Worm (Caenorhabditis elegans): Measurements from ENCODE around the gene srh-192.

srh-192 gene

ce11 chrV:4315057-4315456, at the start of gene srh-192:
srh-192 (minus strand) TSS chrV:4315157.
- TF ChIP-seq lir-1 (GFP tag; conservative IDR thresholded peaks at IDR 0.05), result no peak
- no peak for TF ChIP-seq F52B5.7 (tag; optimal IDR thresholded peaks at IDR 0.05)
- no peak for TF ChIP-seq chd-7 (tag; optimal IDR thresholded peaks at IDR 0.05)
- no peak for TF ChIP-seq madf-10 (tag; optimal IDR thresholded peaks at IDR 0.05)
- TF ChIP-seq nhr-90 (tag; optimal IDR thresholded peaks at IDR 0.05), result no peak
- TF ChIP-seq hlh-12 (tag; optimal IDR thresholded peaks at IDR 0.05), result no peak
- no peak for TF ChIP-seq egrh-3 (GFP tag; IDR thresholded peaks at IDR 0.05)
- no peak for TF ChIP-seq D2030.7 (GFP tag; IDR thresholded peaks at IDR 0.05)
- TF ChIP-seq mxl-1 (tag; optimal IDR thresholded peaks at IDR 0.05), result no peak
- TF ChIP-seq cebp-2 (GFP tag; IDR thresholded peaks at IDR 0.05), result no peak
- TF ChIP-seq Y56A3A.18 (GFP tag; IDR thresholded peaks at IDR 0.05), result no peak
- TF ChIP-seq ceh-58 (GFP tag; IDR thresholded peaks at IDR 0.05), result no peak
- TF ChIP-seq dpl-1 (GFP tag; optimal IDR thresholded peaks at IDR 0.05), result no peak
- no peak for TF ChIP-seq snpc-4 (GFP tag; optimal IDR thresholded peaks at IDR 0.05)
- no peak for TF ChIP-seq snpc-4 (tag; optimal IDR thresholded peaks at IDR 0.05)

ce11 chrV:4364517-4364916, 49.6 kb upstream of the srh-192 start, which contains the start of gene grl-13:
grl-13 (minus strand) TSS chrV:4364617.
- TF ChIP-seq nfyb-1 (GFP tag; IDR thresholded peaks at IDR 0.05), result no peak
- TF ChIP-seq Y56A3A.18 (GFP tag; IDR thresholded peaks at IDR 0.05), result no peak
- no peak for TF ChIP-seq tbx-9 (tag; optimal IDR thresholded peaks at IDR 0.05; ENCODE audit: borderline replicate concordance)
- TF ChIP-seq unc-62 (GFP tag; optimal IDR thresholded peaks at IDR 0.05), result no peak
- no peak for TF ChIP-seq zim-3 (tag; optimal IDR thresholded peaks at IDR 0.05)
- TF ChIP-seq aptf-2 (GFP tag; conservative IDR thresholded peaks at IDR 0.05), result no peak
- TF ChIP-seq unc-130 (GFP tag; optimal IDR thresholded peaks at IDR 0.05), result no peak
- no peak for TF ChIP-seq ceh-27 (GFP tag; optimal IDR thresholded peaks at IDR 0.05)
- TF ChIP-seq egl-18 (GFP tag; IDR thresholded peaks at IDR 0.05), result no peak
- TF ChIP-seq ccch-3 (GFP tag; optimal IDR thresholded peaks at IDR 0.05), result no peak
- no peak for TF ChIP-seq F52B5.7 (tag; optimal IDR thresholded peaks at IDR 0.05)
- no peak for TF ChIP-seq ceh-58 (GFP tag; IDR thresholded peaks at IDR 0.05)
- no peak for TF ChIP-seq pbrm-1 (GFP tag; IDR thresholded peaks at IDR 0.05)

ce11 chrV:4361505-4361904, 46.5 kb upstream of the srh-192 start, which contains the start of gene F32D1.3:
F32D1.3 (minus strand) TSS chrV:4361569.
- TF ChIP-seq hrde-1 (tag; optimal IDR thresholded peaks at IDR 0.05; ENCODE audit: borderline replicate concordance), result no peak
- TF ChIP-seq ets-4 (GFP tag; optimal IDR thresholded peaks at IDR 0.05), result no peak
- no peak for TF ChIP-seq Y53F4B.3 (GFP tag; IDR thresholded peaks at IDR 0.05)
- no peak for TF ChIP-seq hlh-26 (GFP tag; conservative IDR thresholded peaks at IDR 0.05)
- TF ChIP-seq F55B11.4 (tag; optimal IDR thresholded peaks at IDR 0.05; ENCODE audit: borderline replicate concordance, insufficient read depth), result no peak
- TF ChIP-seq bed-1 (GFP tag; IDR thresholded peaks at IDR 0.05), result no peak
- no peak for TF ChIP-seq gei-17 (GFP tag; optimal IDR thresholded peaks at IDR 0.05)
- no peak for TF ChIP-seq cebp-1 (GFP tag; IDR thresholded peaks at IDR 0.05)
- TF ChIP-seq cebp-1 (tag; optimal IDR thresholded peaks at IDR 0.05), result no peak
- no peak for TF ChIP-seq rec-8 (tag; optimal IDR thresholded peaks at IDR 0.05)
- no peak for TF ChIP-seq nhr-179 (tag; optimal IDR thresholded peaks at IDR 0.05)
- no peak for TF ChIP-seq him-1 (tag; optimal IDR thresholded peaks at IDR 0.05)
- TF ChIP-seq nhr-27 (tag; optimal IDR thresholded peaks at IDR 0.05), result no peak
- no peak for TF ChIP-seq Y56A3A.18 (GFP tag; IDR thresholded peaks at IDR 0.05)
- no peak for TF ChIP-seq F52B5.7 (tag; optimal IDR thresholded peaks at IDR 0.05)
- no peak for TF ChIP-seq snpc-4 (GFP tag; optimal IDR thresholded peaks at IDR 0.05)
- TF ChIP-seq snpc-4 (tag; optimal IDR thresholded peaks at IDR 0.05), result no peak
- no peak for TF ChIP-seq mxl-1 (tag; optimal IDR thresholded peaks at IDR 0.05)
- TF ChIP-seq bed-2 (GFP tag; IDR thresholded peaks at IDR 0.05), result no peak
- TF ChIP-seq rcor-1 (GFP tag; IDR thresholded peaks at IDR 0.05), result no peak
- TF ChIP-seq lag-1 (GFP tag; IDR thresholded peaks at IDR 0.05), result no peak

Data from whole organism, young adult.